Worm (Caenorhabditis elegans): ENCODE results near the gene mif-1.

DNA sequence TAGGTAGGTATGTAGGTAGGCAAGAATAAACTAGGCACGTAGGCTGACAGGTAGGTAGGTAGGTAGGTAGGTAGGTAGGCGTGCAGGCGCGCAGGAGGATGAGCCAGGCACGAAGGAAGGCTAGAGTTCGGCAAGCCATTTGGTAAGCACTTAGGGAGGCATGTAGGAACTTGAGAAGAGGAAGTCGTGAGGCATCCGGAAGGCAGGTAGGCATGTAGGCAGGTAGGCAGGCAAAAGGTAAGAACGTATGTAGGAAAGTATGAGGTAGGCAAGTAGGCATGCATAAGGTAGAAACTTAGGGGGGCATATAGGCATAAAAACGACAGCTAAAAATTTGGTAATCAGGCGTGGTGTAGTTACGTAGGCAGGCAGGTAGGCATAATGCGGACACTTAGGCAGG lies 28.2 kb downstream of the mif-1 start:
- no peak for TF ChIP-seq unc-39 (tag; optimal IDR thresholded peaks at IDR 0.05)
- no peak for TF ChIP-seq nhr-237 (tag; optimal IDR thresholded peaks at IDR 0.05)
- no peak for TF ChIP-seq unc-62 (GFP tag; optimal IDR thresholded peaks at IDR 0.05)

Data from whole organism, mixed stage, embryonic.